Fruit fly (Drosophila melanogaster) whole organism, wandering third instar larva: ENCODE measurements around the gene Gdi.

Source experiments
- CG9705 ChIP-seq: fragments of 200-800 bp; sonication (Bioruptor generic); optimal IDR thresholded peaks from 2 replicates; lab custom pipeline; 2018; ENCODE audit warnings: missing biosample characterization, mild to moderate bottlenecking, missing genetic modification characterization
- Dif ChIP-seq: fragments of 200-275, 200-300 bp; sonication (Bioruptor generic); optimal IDR thresholded peaks from 2 replicates; lab custom pipeline; 2018; ENCODE audit warnings: missing biosample characterization, missing genetic modification characterization; ENCODE audit not compliant: partially characterized antibody
- HLH106 ChIP-seq: fragments of 200-800 bp; optimal IDR thresholded peaks from 3 replicates; lab custom pipeline; 2019; ENCODE audit warnings: missing biosample characterization, mild to moderate bottlenecking, missing genetic modification characterization, moderate library complexity
- Hr83 ChIP-seq: fragments of 200-300 bp; sonication (Bioruptor generic); optimal IDR thresholded peaks from 2 replicates; lab custom pipeline; 2016; ENCODE audit warnings: missing biosample characterization, mild to moderate bottlenecking, missing genetic modification characterization, moderate library complexity; ENCODE audit not compliant: poor library complexity, severe bottlenecking
- OdsH ChIP-seq: fragments of 200-800 bp; sonication (Bioruptor generic); optimal IDR thresholded peaks from 2 replicates; lab custom pipeline; 2016; ENCODE audit warnings: missing biosample characterization, mild to moderate bottlenecking, missing genetic modification characterization
- brk ChIP-seq: fragments of 200-800 bp; sonication (Bioruptor generic); optimal IDR thresholded peaks from 2 replicates; lab custom pipeline; 2016; ENCODE audit warnings: missing biosample characterization, mild to moderate bottlenecking, missing genetic modification characterization
- h ChIP-seq: fragments of 200-800 bp; sonication (Bioruptor generic); optimal IDR thresholded peaks from 3 replicates; lab custom pipeline; 2016; ENCODE audit warnings: missing biosample characterization, mild to moderate bottlenecking, missing genetic modification characterization
- lola ChIP-seq: fragments of >200 bp; optimal IDR thresholded peaks from 2 replicates; lab custom pipeline; 2017; ENCODE audit warnings: missing biosample characterization, missing genetic modification characterization
- pan ChIP-seq: fragments of >200 bp; optimal IDR thresholded peaks from 2 replicates; lab custom pipeline; 2017
- psq ChIP-seq: fragments of 200-800 bp; sonication (Bioruptor generic); optimal IDR thresholded peaks from 3 replicates; lab custom pipeline; 2017; ENCODE audit warnings: missing biosample characterization, mild to moderate bottlenecking, missing genetic modification characterization, moderate library complexity
- sv ChIP-seq: fragments of 200-800 bp; sonication (Bioruptor generic); optimal IDR thresholded peaks from 3 replicates; lab custom pipeline; 2016; ENCODE audit warnings: missing biosample characterization, missing genetic modification characterization
- usp ChIP-seq: fragments of >200 bp; optimal IDR thresholded peaks from 2 replicates; lab custom pipeline; 2017; ENCODE audit warnings: missing biosample characterization, missing genetic modification characterization
- woc ChIP-seq: sonication (Bioruptor generic); optimal IDR thresholded peaks from 2 replicates; lab custom pipeline; 2016; ENCODE audit warnings: missing biosample characterization, mild to moderate bottlenecking, missing genetic modification characterization

- TF ChIP-seq psq (peak; percentile 33), lola (GFP tag; lab: Kevin White, UChicago) (no peak), brk (no peak), HLH106 (tag; lab: Kevin White, UChicago) (peak; percentile 19), h (GFP tag; lab: Kevin White, UChicago) (no peak), pan (lab: Kevin White, UChicago) (no peak), OdsH (GFP tag; lab: Kevin White, UChicago) (no peak), Dif (no peak), usp (no peak), sv (GFP tag; lab: Kevin White, UChicago) (no peak), woc (GFP tag; lab: Kevin White, UChicago) (no peak), Hr83 (GFP tag; lab: Kevin White, UChicago) (no peak), CG9705 (GFP tag; lab: Kevin White, UChicago) (no peak)
These were observed 46.1 kb downstream of the Gdi start for dm6 chr2L:9448322-9449256.
